Fruit fly (Drosophila melanogaster) S2 (cell line): ENCODE results near the gene CG12546.

Experiments used
- CG8478 ChIP-seq: fragments of >200 bp; optimal IDR thresholded peaks from 2 replicates; lab custom pipeline; 2018
- CTCF ChIP-seq, 2 experiments: fragments of >200 bp; optimal IDR thresholded peaks; 2 replicates each; lab custom pipeline; 2018

DNA sequence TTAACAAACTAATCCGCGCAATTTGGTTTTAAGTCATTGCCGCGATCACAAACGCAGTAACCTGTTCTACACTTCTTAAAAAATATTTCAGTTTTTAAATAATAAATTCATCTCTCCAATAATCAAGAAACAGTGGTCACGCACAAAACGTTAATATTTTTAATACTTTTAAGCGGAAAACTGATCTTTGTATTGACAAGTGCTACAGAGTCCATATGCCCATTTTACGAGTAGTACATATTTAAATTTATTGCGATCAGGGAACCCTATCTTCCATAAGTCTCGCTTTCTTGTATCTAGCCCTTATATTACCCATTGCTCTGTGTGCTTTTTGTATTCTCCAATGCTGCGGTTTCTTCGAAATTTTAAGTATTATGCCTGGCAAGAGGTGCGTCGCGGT lies 35.9 kb upstream of the CG12546 start, which contains the start of gene CG32454:
- TF ChIP-seq CG8478 (lab: Kevin White, UChicago), result no peak
- no peak for TF ChIP-seq CTCF (optimal IDR thresholded peaks at IDR 0.05; lab: Kevin White, UChicago)
